Worm (Caenorhabditis elegans) whole organism, young adult: ENCODE results near the gene T05C3.6.
A peak's percentile ranks its signal among the peaks of the same experiment; 100 is the strongest.

Experiments
- C17E4.6 ChIP-seq: fragments of 200-800 bp; sonication (Bioruptor generic); IDR thresholded peaks from 2 replicates; pipeline ENCODE4 v1.3.6; 2022; ENCODE audit warnings: missing genetic modification reagents, missing genetic modification characterization, missing compliant biosample characterization
- F23B12.7 ChIP-seq: sonication (generic microtip); optimal IDR thresholded peaks from 2 replicates; lab custom pipeline; 2017; ENCODE audit warnings: missing genetic modification characterization, mild to moderate bottlenecking, missing compliant biosample characterization, antibody characterized with exemption, moderate library complexity; ENCODE audit not compliant: insufficient read depth
- F33H1.4 ChIP-seq: fragments of 200-800 bp; sonication (Bioruptor generic); IDR thresholded peaks from 2 replicates; pipeline ENCODE4 v1.3.6; 2022; ENCODE audit warnings: missing genetic modification reagents, missing genetic modification characterization, missing compliant biosample characterization
- F49E8.2 ChIP-seq: sonication (generic microtip); optimal IDR thresholded peaks from 3 replicates; lab custom pipeline; 2017; ENCODE audit warnings: missing genetic modification characterization, mild to moderate bottlenecking, missing compliant biosample characterization, antibody characterized with exemption, moderate library complexity; ENCODE audit not compliant: insufficient read depth
- F55B11.4 ChIP-seq: sonication (generic microtip); optimal IDR thresholded peaks from 2 replicates; lab custom pipeline; 2016; ENCODE audit warnings: missing compliant biosample characterization, missing genetic modification characterization, borderline replicate concordance; ENCODE audit not compliant: insufficient read depth
- Y53F4B.3 ChIP-seq: fragments of 200-800 bp; sonication (Bioruptor generic); IDR thresholded peaks from 2 replicates; pipeline ENCODE4 v1.3.6; 2022; ENCODE audit warnings: missing genetic modification reagents, missing genetic modification characterization, missing compliant biosample characterization
- Y56A3A.18 ChIP-seq: fragments of 200-800 bp; sonication (Bioruptor generic); IDR thresholded peaks from 2 replicates; pipeline ENCODE4 v1.3.6; 2022; ENCODE audit warnings: missing genetic modification reagents, missing genetic modification characterization, missing compliant biosample characterization
- Y79H2A.3 ChIP-seq: fragments of 200-800 bp; sonication (Bioruptor generic); conservative IDR thresholded peaks from 2 replicates; pipeline ENCODE4 v1.3.6; 2022; ENCODE audit warnings: missing genetic modification reagents, missing genetic modification characterization, missing compliant biosample characterization
- attf-6 ChIP-seq: fragments of 200-800 bp; sonication (Bioruptor generic); IDR thresholded peaks from 2 replicates; pipeline ENCODE4 v1.3.6; 2022; ENCODE audit warnings: missing genetic modification reagents, missing genetic modification characterization, missing compliant biosample characterization
- ceh-27 ChIP-seq: fragments of 200-800 bp; sonication (Bioruptor generic); optimal IDR thresholded peaks from 2 replicates; lab custom pipeline; 2018; ENCODE audit warnings: mild to moderate bottlenecking, missing genetic modification characterization, moderate library complexity, missing compliant biosample characterization
- ceh-79 ChIP-seq: sonication (generic microtip); optimal IDR thresholded peaks from 2 replicates; lab custom pipeline; 2017; ENCODE audit warnings: mild to moderate bottlenecking, missing genetic modification characterization, missing compliant biosample characterization
- ceh-91 ChIP-seq: fragments of 200-800 bp; sonication (Bioruptor generic); IDR thresholded peaks from 2 replicates; pipeline ENCODE4 v1.3.6; 2022; ENCODE audit warnings: missing genetic modification reagents, missing genetic modification characterization, missing compliant biosample characterization
- die-1 ChIP-seq: sonication (generic microtip); optimal IDR thresholded peaks from 2 replicates; lab custom pipeline; 2016; ENCODE audit warnings: missing genotype, mild to moderate bottlenecking, missing genetic modification characterization, missing compliant biosample characterization
- hsf-1 ChIP-seq: fragments of 200-800 bp; sonication (Bioruptor generic); IDR thresholded peaks from 2 replicates; pipeline ENCODE4 v1.3.6; 2022; ENCODE audit warnings: missing genetic modification reagents, missing genetic modification characterization, missing compliant biosample characterization
- let-607 ChIP-seq, 2 experiments: fragments of 200-800 bp in 1 of 2; sonication (Bioruptor generic) in 1 of 2; sonication (generic microtip) in 1 of 2; optimal IDR thresholded peaks; 2 replicates each; lab custom pipeline; 2016 to 2018; ENCODE audit warnings: mild to moderate bottlenecking in 2 of 2, missing compliant biosample characterization in 2 of 2, missing genetic modification characterization in 2 of 2, moderate library complexity in 2 of 2, missing genotype in 1 of 2
- lin-54 ChIP-seq: fragments of 200-800 bp; sonication (Bioruptor generic); optimal IDR thresholded peaks from 2 replicates; lab custom pipeline; 2018; ENCODE audit warnings: mild to moderate bottlenecking, missing genetic modification characterization, missing compliant biosample characterization
- lsl-1 ChIP-seq: fragments of 200-800 bp; sonication (Bioruptor generic); optimal IDR thresholded peaks from 2 replicates; lab custom pipeline; 2018; ENCODE audit warnings: mild to moderate bottlenecking, missing genetic modification characterization, moderate library complexity, missing compliant biosample characterization
- nfyb-1 ChIP-seq: fragments of 200-800 bp; sonication (Bioruptor generic); IDR thresholded peaks from 2 replicates; pipeline ENCODE4 v1.3.6; 2022; ENCODE audit warnings: missing genetic modification reagents, missing genetic modification characterization, missing compliant biosample characterization
- snpc-1.3 ChIP-seq: sonication (generic microtip); optimal IDR thresholded peaks from 2 replicates; lab custom pipeline; 2017; ENCODE audit warnings: missing genetic modification characterization, mild to moderate bottlenecking, missing compliant biosample characterization, antibody characterized with exemption, moderate library complexity, missing genotype, missing genetic modification reagents; ENCODE audit not compliant: insufficient read depth
- somi-1 ChIP-seq: fragments of 200-800 bp; sonication (Bioruptor generic); optimal IDR thresholded peaks from 2 replicates; lab custom pipeline; 2018; ENCODE audit warnings: mild to moderate bottlenecking, missing genetic modification characterization, missing compliant biosample characterization
- sptf-2 ChIP-seq: fragments of 200-800 bp; sonication (Bioruptor generic); optimal IDR thresholded peaks from 2 replicates; lab custom pipeline; 2018; ENCODE audit warnings: mild to moderate bottlenecking, missing genetic modification characterization, missing compliant biosample characterization
- tbx-9 ChIP-seq: sonication (generic microtip); optimal IDR thresholded peaks from 2 replicates; lab custom pipeline; 2016; ENCODE audit warnings: borderline replicate concordance, missing genetic modification characterization, inconsistent platforms, missing compliant biosample characterization
- unc-62 ChIP-seq: fragments of 150-350 bp; optimal IDR thresholded peaks from 2 replicates; lab custom pipeline; 2014; ENCODE audit warnings: missing biosample characterization, missing genetic modification reagents, missing genetic modification characterization
- zfh-2 ChIP-seq: fragments of 200-800 bp; sonication (Bioruptor generic); conservative IDR thresholded peaks from 2 replicates; pipeline ENCODE4 v1.3.6; 2022; ENCODE audit warnings: missing genetic modification reagents, missing genetic modification characterization, missing compliant biosample characterization
- ztf-22 ChIP-seq: fragments of 200-800 bp; sonication (Bioruptor generic); optimal IDR thresholded peaks from 2 replicates; lab custom pipeline; 2018; ENCODE audit warnings: mild to moderate bottlenecking, missing genetic modification characterization, moderate library complexity, missing compliant biosample characterization

Gene T05C3.6

DNA sequence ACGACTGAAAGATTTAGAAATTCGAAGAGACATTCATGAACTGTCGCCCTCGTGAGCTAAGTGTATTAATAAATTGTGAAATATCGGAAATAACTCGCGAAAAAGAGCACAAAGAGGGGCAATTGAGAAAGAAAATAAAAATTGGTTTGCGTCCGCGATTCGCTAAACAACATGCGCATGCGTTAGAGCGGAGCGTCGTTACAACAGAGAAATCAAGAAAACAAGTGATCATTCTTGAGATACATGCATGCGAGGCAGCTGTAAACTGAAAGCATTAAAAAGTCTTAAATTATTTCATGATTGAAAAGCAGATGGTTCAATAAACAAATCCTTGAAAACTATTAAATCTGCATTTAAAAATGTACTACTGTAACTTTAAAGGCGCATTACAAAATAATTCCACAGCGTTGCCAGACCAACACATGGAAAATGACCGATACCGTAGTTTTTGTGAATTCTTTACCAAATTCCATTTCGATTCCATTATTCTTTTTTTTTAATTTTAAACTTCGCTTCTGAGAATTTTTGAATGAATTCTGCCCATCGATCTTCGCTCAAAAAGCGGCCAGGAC lies 46.1 kb downstream of the T05C3.6 start, which contains the start of the genes cox-16 and syp-2 (continued):
- no peak for TF ChIP-seq nfyb-1 (GFP tag; lab: Robert Waterston, UW)
- TF ChIP-seq Y53F4B.3 (GFP tag; lab: Robert Waterston, UW), result no peak
- peak; percentile 31 for TF ChIP-seq snpc-1.3
- TF ChIP-seq sptf-2 (GFP tag; lab: Kevin White, UChicago), result no peak
- peak; percentile 89 for TF ChIP-seq F33H1.4 (GFP tag; lab: Robert Waterston, UW)
- TF ChIP-seq ceh-27 (GFP tag; lab: Kevin White, UChicago), result no peak
- TF ChIP-seq Y79H2A.3 (GFP tag; lab: Robert Waterston, UW), result no peak
- TF ChIP-seq unc-62 (GFP tag; lab: Kevin White, UChicago), result no peak
- peak; percentile 48 for TF ChIP-seq F23B12.7 (tag; lab: Kevin White, UChicago)
- peak; percentile 67 for TF ChIP-seq F49E8.2
- TF ChIP-seq lsl-1 (GFP tag; lab: Kevin White, UChicago), result peak; percentile 98
- TF ChIP-seq die-1 (tag; lab: Kevin White, UChicago), result no peak
- peak; percentile 58 for TF ChIP-seq lin-54 (GFP tag; lab: Kevin White, UChicago)
- no peak for TF ChIP-seq F55B11.4
- peak; percentile 82 for TF ChIP-seq ceh-91 (GFP tag; lab: Robert Waterston, UW)
- no peak for TF ChIP-seq somi-1
- TF ChIP-seq let-607 (tag; optimal IDR thresholded peaks at IDR 0.05; lab: Kevin White, UChicago), result no peak
- TF ChIP-seq Y56A3A.18 (GFP tag; lab: Robert Waterston, UW), result no peak
- no peak for TF ChIP-seq ztf-22

DNA sequence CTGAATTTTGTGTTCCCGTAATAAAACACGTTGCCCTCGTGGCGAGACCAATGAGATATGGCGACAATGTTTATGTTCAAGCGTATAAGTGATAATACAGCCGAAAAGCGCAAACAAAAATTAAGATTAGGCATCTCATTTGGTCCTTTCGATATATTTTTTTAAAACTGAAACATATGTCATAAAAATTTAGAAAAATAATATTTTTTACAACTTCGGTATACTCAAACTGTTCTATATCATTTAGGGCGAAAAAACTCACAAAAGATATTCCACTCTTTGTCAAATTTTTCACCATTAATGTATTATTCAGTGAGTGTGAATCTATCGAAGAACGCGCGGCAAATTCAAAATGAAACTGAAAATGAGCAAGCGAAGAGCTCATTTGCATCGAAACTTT lies 48.3 kb downstream of the T05C3.6 start, which contains the start of gene cft-1:
Gene cft-1 (plus strand): TSS at position 301 of the 400 bp plus-strand sequence.
- TF ChIP-seq zfh-2 (GFP tag; lab: Robert Waterston, UW) (no peak), attf-6 (GFP tag; lab: Robert Waterston, UW) (no peak), hsf-1 (GFP tag; lab: Robert Waterston, UW) (no peak), C17E4.6 (GFP tag; lab: Robert Waterston, UW) (no peak), tbx-9 (tag; lab: Kevin White, UChicago) (no peak), ceh-79 (tag; lab: Kevin White, UChicago) (no peak)
